Fruit fly (Drosophila melanogaster) whole organism, wandering third instar larva: ENCODE results near the gene VGlut.

Source experiments
- CG32264 ChIP-seq: fragments of 200-800 bp; sonication (Bioruptor generic); optimal IDR thresholded peaks from 2 replicates; lab custom pipeline; 2016; ENCODE audit warnings: missing biosample characterization, missing genetic modification characterization
- CrebA ChIP-seq: fragments of 200-800 bp; sonication (Bioruptor generic); optimal IDR thresholded peaks from 2 replicates; lab custom pipeline; 2016; ENCODE audit warnings: missing biosample characterization, mild to moderate bottlenecking, missing genetic modification characterization, borderline replicate concordance
- Dif ChIP-seq: fragments of 200-275, 200-300 bp; sonication (Bioruptor generic); optimal IDR thresholded peaks from 2 replicates; lab custom pipeline; 2018; ENCODE audit warnings: missing biosample characterization, missing genetic modification characterization; ENCODE audit not compliant: partially characterized antibody
- HLH106 ChIP-seq: fragments of 200-800 bp; optimal IDR thresholded peaks from 3 replicates; lab custom pipeline; 2019; ENCODE audit warnings: missing biosample characterization, mild to moderate bottlenecking, missing genetic modification characterization, moderate library complexity
- Hr78 ChIP-seq: fragments of >200 bp; optimal IDR thresholded peaks from 2 replicates; lab custom pipeline; 2017; ENCODE audit warnings: missing biosample characterization, missing genetic modification characterization
- Hr83 ChIP-seq: fragments of 200-300 bp; sonication (Bioruptor generic); optimal IDR thresholded peaks from 2 replicates; lab custom pipeline; 2016; ENCODE audit warnings: missing biosample characterization, mild to moderate bottlenecking, missing genetic modification characterization, moderate library complexity; ENCODE audit not compliant: poor library complexity, severe bottlenecking
- Mio ChIP-seq: sonication (Bioruptor generic); optimal IDR thresholded peaks from 2 replicates; lab custom pipeline; 2016; ENCODE audit warnings: missing biosample characterization, missing genetic modification characterization
- N ChIP-seq: fragments of >200 bp; optimal IDR thresholded peaks from 2 replicates; lab custom pipeline; 2018; ENCODE audit warnings: missing biosample characterization, missing external identifiers, missing genetic modification characterization
- OdsH ChIP-seq: fragments of 200-800 bp; sonication (Bioruptor generic); optimal IDR thresholded peaks from 2 replicates; lab custom pipeline; 2016; ENCODE audit warnings: missing biosample characterization, mild to moderate bottlenecking, missing genetic modification characterization
- Rel ChIP-seq, 2 experiments: fragments of 200-800 bp; sonication (Bioruptor generic) in 1 of 2; optimal IDR thresholded peaks; 2 replicates in 1 of 2; 3 replicates in 1 of 2; lab custom pipeline; 2016 to 2019; ENCODE audit warnings: mild to moderate bottlenecking in 2 of 2, missing biosample characterization in 2 of 2, missing genetic modification characterization in 2 of 2, moderate library complexity in 1 of 2
- Sp1 ChIP-seq: fragments of 200-800 bp; sonication (Bioruptor generic); optimal IDR thresholded peaks from 3 replicates; lab custom pipeline; 2019; ENCODE audit warnings: missing biosample characterization, mild to moderate bottlenecking, missing genetic modification characterization, moderate library complexity
- Vsx2 ChIP-seq: fragments of 200-300, 225-300 bp; sonication (Bioruptor generic); optimal IDR thresholded peaks from 2 replicates; lab custom pipeline; 2018; ENCODE audit warnings: missing biosample characterization, missing genetic modification characterization; ENCODE audit not compliant: partially characterized antibody
- brk ChIP-seq: fragments of 200-800 bp; sonication (Bioruptor generic); optimal IDR thresholded peaks from 2 replicates; lab custom pipeline; 2016; ENCODE audit warnings: missing biosample characterization, mild to moderate bottlenecking, missing genetic modification characterization
- dl ChIP-seq, 2 experiments: fragments of 175-275, 200-275 bp in 1 of 2; fragments of 200-275 bp in 1 of 2; sonication (Bioruptor generic); optimal IDR thresholded peaks; lab custom pipeline; 2018; ENCODE audit warnings: mild to moderate bottlenecking in 2 of 2, missing biosample characterization in 2 of 2, missing genetic modification characterization in 2 of 2, moderate library complexity in 2 of 2; ENCODE audit not compliant: partially characterized antibody in 2 of 2, insufficient read depth in 1 of 2
- foxo ChIP-seq, 2 experiments: fragments of 200-800 bp; sonication (Bioruptor generic); optimal IDR thresholded peaks; 2 replicates in 1 of 2; 3 replicates in 1 of 2; lab custom pipeline; 2016 to 2017; ENCODE audit warnings: missing biosample characterization in 2 of 2, missing genetic modification characterization in 2 of 2
- lola ChIP-seq: fragments of >200 bp; optimal IDR thresholded peaks from 2 replicates; lab custom pipeline; 2017; ENCODE audit warnings: missing biosample characterization, missing genetic modification characterization
- sv ChIP-seq: fragments of 200-800 bp; sonication (Bioruptor generic); optimal IDR thresholded peaks from 3 replicates; lab custom pipeline; 2016; ENCODE audit warnings: missing biosample characterization, missing genetic modification characterization
- tai ChIP-seq: sonication (Bioruptor generic); optimal IDR thresholded peaks from 2 replicates; lab custom pipeline; 2016; ENCODE audit warnings: missing biosample characterization, missing genetic modification characterization
- usp ChIP-seq: fragments of >200 bp; optimal IDR thresholded peaks from 2 replicates; lab custom pipeline; 2017; ENCODE audit warnings: missing biosample characterization, missing genetic modification characterization

Gene VGlut

DNA sequence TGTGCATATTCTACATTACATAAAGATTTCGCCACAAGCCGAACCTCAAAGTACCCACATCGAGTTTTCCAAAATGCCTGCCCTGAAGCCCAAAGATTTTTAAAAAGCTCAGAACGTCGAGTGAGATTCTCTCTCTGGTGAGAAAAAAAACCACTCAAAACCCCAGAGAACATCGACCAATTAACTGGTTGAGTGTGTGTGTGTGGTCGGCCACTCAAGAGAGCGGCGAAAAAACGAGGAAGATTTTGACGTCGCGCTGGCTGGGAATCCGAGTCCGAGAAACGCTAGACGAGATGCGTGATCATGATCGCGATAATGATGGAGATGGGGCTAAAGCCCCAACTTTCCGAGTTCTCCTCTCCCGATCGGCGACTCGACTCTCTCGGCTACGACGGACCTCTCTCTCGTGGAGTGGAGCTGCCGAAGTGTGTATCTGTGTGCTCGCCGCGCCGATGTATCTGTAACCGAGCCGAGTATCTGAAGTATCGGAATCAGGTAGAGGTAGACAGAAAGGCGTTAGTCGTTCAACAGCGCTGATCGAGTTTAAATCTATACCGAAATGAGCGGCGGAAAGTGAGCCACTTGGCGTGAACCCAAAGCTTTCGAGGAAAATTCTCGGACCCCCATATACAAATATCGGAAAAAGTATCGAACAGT, 50.8 kb downstream of the VGlut start:
- TF ChIP-seq Sp1 (GFP tag; lab: Kevin White, UChicago) (no peak), CrebA (GFP tag; lab: Kevin White, UChicago) (no peak), Dif (GFP tag; lab: Kevin White, UChicago) (peak; percentile 77), dl (GFP tag; optimal IDR thresholded peaks at IDR 0.05; lab: Kevin White, UChicago; ENCODE audit: insufficient read depth in 1 of 2, partially characterized antibody in 2 of 2) (peak; percentile 36 to 75), Vsx2 (GFP tag; lab: Kevin White, UChicago) (peak; percentile 3)

DNA sequence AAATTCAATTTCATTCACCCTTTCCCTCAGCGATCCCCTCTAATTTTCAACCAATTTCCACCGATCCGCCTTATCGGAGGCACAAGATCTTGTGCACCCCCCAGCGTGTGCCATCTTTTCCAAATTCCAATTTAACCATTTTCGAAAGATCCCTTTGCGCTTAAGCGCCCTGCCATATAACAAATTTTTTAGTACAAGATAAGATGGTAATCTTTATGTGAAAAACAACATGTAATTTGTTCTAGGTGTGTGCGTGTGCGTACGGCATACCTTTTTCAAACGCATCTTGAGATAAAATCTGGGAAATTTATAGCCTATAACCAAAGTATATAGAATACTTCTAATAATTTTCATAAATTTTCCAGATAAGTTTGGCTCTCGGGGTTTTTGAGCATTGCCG, 53.7 kb downstream of the VGlut start:
- TF ChIP-seq Hr78 (GFP tag; lab: Kevin White, UChicago), result no peak

- TF ChIP-seq tai (GFP tag; lab: Kevin White, UChicago) (no peak), dl (GFP tag; optimal IDR thresholded peaks at IDR 0.05; lab: Kevin White, UChicago; ENCODE audit: insufficient read depth in 1 of 2, partially characterized antibody in 2 of 2) (peak in 1 of 2 experiments; percentile 47)
Measured at dm6 chr2L:2454644-2455043, 54.5 kb downstream of the VGlut start.

DNA sequence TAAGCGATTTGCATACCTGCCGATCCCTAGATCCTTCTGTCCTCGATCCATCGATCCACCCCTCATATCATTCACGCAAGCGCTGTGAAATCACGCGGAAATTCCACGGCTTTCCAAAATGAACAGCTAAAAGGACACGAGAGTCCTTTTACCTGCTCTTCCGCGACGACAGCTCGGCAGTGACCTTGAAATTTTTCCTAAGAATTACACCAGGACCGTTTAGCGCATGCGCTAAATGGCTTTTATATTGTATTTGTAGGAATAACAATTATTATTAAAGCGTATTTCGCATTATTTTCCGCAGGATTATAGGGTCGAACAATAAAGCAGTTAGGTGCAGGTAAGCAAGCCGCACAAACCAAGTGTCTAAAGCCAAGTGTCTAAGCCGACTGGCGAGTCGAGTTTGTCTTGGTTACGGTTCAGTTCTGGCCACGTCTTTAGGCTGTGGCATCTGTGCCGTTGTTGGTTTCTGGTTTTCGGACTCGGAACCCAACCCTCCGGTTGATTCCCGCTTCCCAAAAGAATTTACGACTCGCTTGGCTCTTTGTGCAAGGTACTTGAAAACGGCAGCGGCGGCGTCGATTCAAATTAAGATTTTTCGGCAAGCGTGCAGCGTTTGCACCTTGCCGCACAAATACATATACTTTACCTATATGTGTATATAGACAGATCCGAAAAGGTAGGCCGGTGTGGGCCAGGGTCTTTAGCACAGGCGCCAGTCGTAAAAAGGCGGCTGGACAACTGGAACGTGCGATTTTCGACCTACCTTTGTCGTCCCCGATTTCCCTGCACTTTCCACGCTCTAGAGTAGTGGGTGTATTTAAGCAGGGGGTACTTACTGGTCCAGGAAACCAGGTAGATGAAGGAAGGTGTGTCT, 56.7 kb downstream of the VGlut start:
- TF ChIP-seq Hr78 (GFP tag; lab: Kevin White, UChicago) (no peak), foxo (GFP tag; optimal IDR thresholded peaks at IDR 0.05; lab: Kevin White, UChicago) (no peak), lola (GFP tag; lab: Kevin White, UChicago) (no peak), brk (GFP tag; lab: Kevin White, UChicago) (no peak), OdsH (no peak), N (GFP tag; lab: Kevin White, UChicago) (no peak), usp (GFP tag; lab: Kevin White, UChicago) (no peak), HLH106 (no peak), Rel (GFP tag; optimal IDR thresholded peaks at IDR 0.05; lab: Kevin White, UChicago) (no peak), Rel (tag; optimal IDR thresholded peaks at IDR 0.05; lab: Kevin White, UChicago) (no peak), CG32264 (GFP tag; lab: Kevin White, UChicago) (no peak), tai (GFP tag; lab: Kevin White, UChicago) (no peak)
- TF ChIP-seq, all 38 proteins: peak for 0

- TF ChIP-seq brk (GFP tag; lab: Kevin White, UChicago) (no peak), Hr83 (GFP tag; lab: Kevin White, UChicago) (no peak), sv (no peak), Mio (GFP tag; lab: Kevin White, UChicago) (no peak), OdsH (no peak)
Measured at dm6 chr2L:2459238-2459637, 59.1 kb downstream of the VGlut start.
